Fruit fly (Drosophila melanogaster): ENCODE data around the gene Lgr4.
A peak's percentile ranks its signal among the peaks of the same experiment; 100 is the strongest.

Lgr4 gene

DNA sequence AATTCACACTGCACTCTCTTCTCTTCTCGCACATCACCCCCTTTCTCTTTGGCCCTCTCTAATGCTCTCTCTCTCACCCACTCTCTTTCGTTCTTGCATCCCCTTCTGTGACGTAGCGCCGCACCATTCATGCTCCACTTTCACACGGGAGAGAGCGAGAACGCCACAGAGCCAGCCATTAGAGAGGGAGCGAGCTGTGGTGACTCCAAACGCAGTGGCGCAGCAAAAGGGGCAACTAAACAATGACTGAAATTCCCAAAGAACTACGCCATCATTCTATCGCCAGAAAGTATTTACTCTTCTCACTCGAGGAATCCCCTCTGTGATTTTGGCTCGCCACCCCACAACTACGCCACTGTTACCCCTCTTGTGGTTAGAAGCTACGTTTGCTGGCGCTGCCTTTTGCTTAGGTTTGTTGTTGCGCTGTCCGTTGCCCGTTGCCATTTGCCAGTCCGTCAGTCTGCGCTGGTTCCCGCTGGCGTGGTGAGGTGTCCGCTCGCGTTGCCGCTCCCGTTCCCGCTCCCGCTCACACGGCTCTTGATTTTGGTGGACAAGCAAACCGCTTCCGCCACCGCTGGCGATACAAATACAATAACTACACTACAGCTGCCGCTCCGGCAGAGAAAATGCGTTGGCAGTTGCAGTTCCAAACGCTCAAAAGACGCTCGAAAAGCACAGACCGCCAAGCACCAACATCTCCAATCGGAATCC lies 57.7 kb downstream of the Lgr4 start (continued):
- TF ChIP-seq CG12299 (tag; optimal IDR thresholded peaks at IDR 0.05) (peak; percentile 97), CG2678 (tag; optimal IDR thresholded peaks at IDR 0.05) (peak; percentile 99), D19A (tag; optimal IDR thresholded peaks at IDR 0.05) (peak; percentile 95), da (GFP tag; optimal IDR thresholded peaks at IDR 0.05) (peak; percentile 98), Hr78 (GFP tag; optimal IDR thresholded peaks at IDR 0.05) (peak in 1 of 2 experiments; percentile 87), seq (GFP tag; IDR thresholded peaks at IDR 0.05) (peak; percentile 99), mirr (GFP tag; optimal IDR thresholded peaks at IDR 0.05) (peak; percentile 98), CG14667 (GFP tag; IDR thresholded peaks at IDR 0.05) (peak; percentile 99), Myb (GFP tag; optimal IDR thresholded peaks at IDR 0.05) (peak; percentile 95), Hmx (GFP tag; optimal IDR thresholded peaks at IDR 0.05) (peak; percentile 96), CG7786 (GFP tag; optimal IDR thresholded peaks at IDR 0.05) (peak; percentile 99), sna (GFP tag; IDR thresholded peaks at IDR 0.05; ENCODE audit: partially characterized antibody) (peak; percentile 74), PHDP (tag; optimal IDR thresholded peaks at IDR 0.05) (peak; percentile 98), bsh (GFP tag; optimal IDR thresholded peaks at IDR 0.05) (peak; percentile 97 to 98), rib (GFP tag; IDR thresholded peaks at IDR 0.05) (peak; percentile 99), dmrt11E (tag; optimal IDR thresholded peaks at IDR 0.05) (peak; percentile 95), CG30020 (tag; optimal IDR thresholded peaks at IDR 0.05) (peak; percentile 80), CG32772 (GFP tag; IDR thresholded peaks at IDR 0.05) (peak; percentile 99), Camta (GFP tag; optimal IDR thresholded peaks at IDR 0.05) (peak; percentile 98), Spps (tag; optimal IDR thresholded peaks at IDR 0.05) (peak; percentile 87), org-1 (GFP tag; optimal IDR thresholded peaks at IDR 0.05) (peak; percentile 99), MTF-1 (GFP tag; optimal IDR thresholded peaks at IDR 0.05; ENCODE audit: borderline replicate concordance) (peak; percentile 96), CG3847 (GFP tag; IDR thresholded peaks at IDR 0.05) (peak; percentile 99), Mrtf (GFP tag; IDR thresholded peaks at IDR 0.05) (peak; percentile 99), eve (GFP tag; optimal IDR thresholded peaks at IDR 0.05) (peak; percentile 46 to 95), kni (GFP tag; optimal IDR thresholded peaks at IDR 0.05) (peak; percentile 98), CG10431 (GFP tag; optimal IDR thresholded peaks at IDR 0.05) (peak; percentile 91), CkIIα-i1 (GFP tag; IDR thresholded peaks at IDR 0.05) (peak; percentile 94), CG17328 (GFP tag; IDR thresholded peaks at IDR 0.05) (peak; percentile 99), CG18764 (GFP tag; optimal IDR thresholded peaks at IDR 0.05) (peak; percentile 97), CG8924 (tag; optimal IDR thresholded peaks at IDR 0.05) (peak; percentile 99), Max (GFP tag; optimal IDR thresholded peaks at IDR 0.05) (peak; percentile 96), CG1024 (GFP tag; IDR thresholded peaks at IDR 0.05) (peak; percentile 97), Awh (GFP tag; IDR thresholded peaks at IDR 0.05) (peak; percentile 99), fru (optimal IDR thresholded peaks at IDR 0.05) (peak; percentile 15), Hr51 (GFP tag; optimal IDR thresholded peaks at IDR 0.05) (peak; percentile 98 to 99), gsb-n (tag; optimal IDR thresholded peaks at IDR 0.05) (peak; percentile 95), CG11093 (GFP tag; IDR thresholded peaks at IDR 0.05) (peak; percentile 99), CG11696 (GFP tag; IDR thresholded peaks at IDR 0.05) (peak; percentile 95), odd (GFP tag; optimal IDR thresholded peaks at IDR 0.05) (peak; percentile 98), unpg (GFP tag; optimal IDR thresholded peaks at IDR 0.05) (peak; percentile 98), Stat92E (GFP tag; optimal IDR thresholded peaks at IDR 0.05) (peak in 1 of 3 experiments; percentile 89), CG6254 (GFP tag; optimal IDR thresholded peaks at IDR 0.05) (peak; percentile 94), ftz-f1 (GFP tag; optimal IDR thresholded peaks at IDR 0.05) (peak; percentile 96), CG9817 (tag; optimal IDR thresholded peaks at IDR 0.05) (peak; percentile 99), jumu (GFP tag; optimal IDR thresholded peaks at IDR 0.05) (peak; percentile 99), Aef1 (GFP tag; IDR thresholded peaks at IDR 0.05) (peak; percentile 100), CG15269 (tag; optimal IDR thresholded peaks at IDR 0.05) (peak; percentile 99), gfzf (GFP tag; optimal IDR thresholded peaks at IDR 0.05) (peak; percentile 35)

Data from whole organism, embryonic.